Fruit fly (Drosophila melanogaster): ENCODE results near the gene CG15812.

The CG15812 gene

dm6 chr3L:3197464-3197863 lies 37.7 kb downstream of the CG15812 start, which contains the start of gene CG14966:
Gene CG14966 (minus strand): TSS chr3L:3197631.
- TF ChIP-seq CG11617 (GFP tag; optimal IDR thresholded peaks at IDR 0.05): peak; percentile 40
- TF ChIP-seq cic (GFP tag; optimal IDR thresholded peaks at IDR 0.05): peak; percentile 2
- TF ChIP-seq CG7101 (tag; optimal IDR thresholded peaks at IDR 0.05): peak; percentile 50
- no peak for TF ChIP-seq CG14711 (tag; optimal IDR thresholded peaks at IDR 0.05)
- peak; percentile 5 for TF ChIP-seq CG7045 (GFP tag; optimal IDR thresholded peaks at IDR 0.05)
- no peak for TF ChIP-seq Hr96 (GFP tag; optimal IDR thresholded peaks at IDR 0.05)
- peak; percentile 32 for TF ChIP-seq tj (GFP tag; optimal IDR thresholded peaks at IDR 0.05)
- peak; percentile 54 for TF ChIP-seq ovo (GFP tag; optimal IDR thresholded peaks at IDR 0.05)
- TF ChIP-seq Mnt (GFP tag; optimal IDR thresholded peaks at IDR 0.05): peak; percentile 57
- no peak for TF ChIP-seq pad (GFP tag; optimal IDR thresholded peaks at IDR 0.05)
- no peak for TF ChIP-seq Clk (GFP tag; optimal IDR thresholded peaks at IDR 0.05)
- no peak for TF ChIP-seq kay (GFP tag; ENCODE audit: borderline replicate concordance)
- peak; percentile 80 for TF ChIP-seq bab1 (GFP tag; optimal IDR thresholded peaks at IDR 0.05)
- peak; percentile 32 for TF ChIP-seq CG1620 (GFP tag; optimal IDR thresholded peaks at IDR 0.05)
- peak; percentile 23 for TF ChIP-seq toe (GFP tag; optimal IDR thresholded peaks at IDR 0.05)
- peak; percentile 6 for TF ChIP-seq CG33017 (tag; optimal IDR thresholded peaks at IDR 0.05)
- TF ChIP-seq cnc (optimal IDR thresholded peaks at IDR 0.05): no peak
- TF ChIP-seq Crg-1 (GFP tag; optimal IDR thresholded peaks at IDR 0.05): no peak
- no peak for TF ChIP-seq CG12768 (GFP tag; optimal IDR thresholded peaks at IDR 0.05)
- no peak for TF ChIP-seq CG5204 (GFP tag; optimal IDR thresholded peaks at IDR 0.05)

DNA sequence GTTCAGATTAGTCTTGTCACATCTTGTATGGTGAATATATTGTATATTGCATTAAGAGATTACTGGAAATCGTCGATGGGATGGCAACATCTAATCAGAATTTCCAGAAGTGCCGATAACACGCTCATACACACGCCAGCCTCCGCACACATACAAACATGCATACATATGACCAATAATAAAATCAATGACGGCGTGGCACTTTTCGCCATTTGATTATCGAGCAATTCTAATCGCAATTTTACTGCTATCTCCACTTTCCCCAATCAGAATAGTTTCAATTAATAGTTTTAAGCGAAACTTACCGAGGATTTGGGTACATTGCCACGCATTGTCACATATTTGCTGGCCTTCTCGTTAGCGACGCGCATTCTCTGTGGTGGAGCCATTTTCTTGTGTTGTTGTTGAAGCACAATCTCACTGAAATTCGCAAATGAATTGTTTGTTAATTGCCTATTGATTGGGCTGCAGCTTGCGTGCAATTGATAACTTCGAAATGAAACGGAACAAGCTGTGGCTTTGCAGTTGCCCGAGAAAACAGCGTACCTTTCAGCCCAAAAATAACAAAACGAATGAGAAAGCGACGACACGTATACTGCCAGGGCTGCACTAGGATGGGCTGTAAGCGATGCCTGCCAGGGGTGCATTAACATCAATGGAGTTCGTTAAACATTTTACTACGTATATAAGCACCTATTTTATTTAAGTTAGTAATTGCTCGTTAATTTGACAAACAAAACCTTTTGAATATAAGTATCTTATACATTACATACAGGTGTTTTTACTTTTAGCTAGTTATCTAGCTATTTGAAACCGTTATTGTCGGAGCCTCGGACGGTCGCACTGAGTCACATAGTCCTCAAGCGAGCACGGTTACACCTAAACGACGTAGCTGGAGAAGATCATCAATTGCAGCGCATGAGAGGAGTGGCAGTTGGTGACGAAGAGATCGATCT lies 38.9 kb downstream of the CG15812 start, which contains the start of the genes CG32276 and gry:
Gene CG32276, minus strand, starts transcription at position 601 of the 956 bp plus-strand sequence.
Gene gry, plus strand, starts transcription at position 644 of the 956 bp plus-strand sequence.
- TF ChIP-seq Mnt (GFP tag; optimal IDR thresholded peaks at IDR 0.05): peak; percentile 90
- TF ChIP-seq toe (GFP tag; optimal IDR thresholded peaks at IDR 0.05): peak; percentile 93
- peak; percentile 81 for TF ChIP-seq CG14711 (tag; optimal IDR thresholded peaks at IDR 0.05)
- peak; percentile 87 for TF ChIP-seq CG11617 (GFP tag; optimal IDR thresholded peaks at IDR 0.05)
- TF ChIP-seq pad (GFP tag; optimal IDR thresholded peaks at IDR 0.05): peak; percentile 71
- TF ChIP-seq Clk (GFP tag; optimal IDR thresholded peaks at IDR 0.05): peak; percentile 49
- peak; percentile 91 for TF ChIP-seq ovo (GFP tag; optimal IDR thresholded peaks at IDR 0.05)
- TF ChIP-seq tj (GFP tag; optimal IDR thresholded peaks at IDR 0.05): peak; percentile 65
- peak; percentile 88 for TF ChIP-seq CG7101 (tag; optimal IDR thresholded peaks at IDR 0.05)
- TF ChIP-seq cnc (optimal IDR thresholded peaks at IDR 0.05): no peak
- TF ChIP-seq Hr96 (GFP tag; optimal IDR thresholded peaks at IDR 0.05): peak; percentile 87
- peak; percentile 82 for TF ChIP-seq CG7045 (GFP tag; optimal IDR thresholded peaks at IDR 0.05)
- TF ChIP-seq kay (GFP tag; ENCODE audit: borderline replicate concordance): no peak
- TF ChIP-seq CG5204 (GFP tag; optimal IDR thresholded peaks at IDR 0.05): peak; percentile 82
- peak; percentile 82 for TF ChIP-seq CG1620 (GFP tag; optimal IDR thresholded peaks at IDR 0.05)
- TF ChIP-seq CG12768 (GFP tag; optimal IDR thresholded peaks at IDR 0.05): peak; percentile 78
- peak; percentile 62 for TF ChIP-seq CG33017 (tag; optimal IDR thresholded peaks at IDR 0.05)
- peak; percentile 74 for TF ChIP-seq Crg-1 (GFP tag; optimal IDR thresholded peaks at IDR 0.05)
- peak; percentile 91 for TF ChIP-seq bab1 (GFP tag; optimal IDR thresholded peaks at IDR 0.05)
- peak; percentile 58 for TF ChIP-seq cic (GFP tag; optimal IDR thresholded peaks at IDR 0.05)

DNA sequence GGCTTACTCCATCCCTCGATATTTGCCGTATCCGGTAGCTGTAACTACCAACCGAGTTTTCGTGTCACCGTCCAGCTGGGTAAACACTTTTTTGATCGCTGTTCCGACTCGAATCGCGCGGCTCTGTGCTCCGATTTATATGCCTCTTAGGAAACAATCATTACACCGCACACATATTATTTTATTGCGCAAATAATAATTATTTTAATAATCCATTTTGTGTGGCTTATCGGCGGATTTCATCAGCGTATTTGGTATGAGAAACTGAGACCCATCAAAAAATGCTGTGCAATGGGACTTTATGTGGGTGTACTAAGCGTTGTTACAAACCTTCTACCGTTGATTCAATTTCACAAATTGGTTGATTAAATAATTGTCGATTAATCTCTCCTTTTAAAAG lies 43.3 kb downstream of the CG15812 start, which contains the start of gene CG32271:
Gene CG32271, minus strand, starts transcription at position 101 of the 400 bp plus-strand sequence.
- no peak for TF ChIP-seq CG14711 (tag; optimal IDR thresholded peaks at IDR 0.05)
- TF ChIP-seq CG12768 (GFP tag; optimal IDR thresholded peaks at IDR 0.05): no peak
- TF ChIP-seq Crg-1 (GFP tag; optimal IDR thresholded peaks at IDR 0.05): no peak
- no peak for TF ChIP-seq CG11617 (GFP tag; optimal IDR thresholded peaks at IDR 0.05)
- no peak for TF ChIP-seq cnc (optimal IDR thresholded peaks at IDR 0.05)
- TF ChIP-seq ovo (GFP tag; optimal IDR thresholded peaks at IDR 0.05): no peak
- no peak for TF ChIP-seq toe (GFP tag; optimal IDR thresholded peaks at IDR 0.05)
- no peak for TF ChIP-seq tj (GFP tag; optimal IDR thresholded peaks at IDR 0.05)
- no peak for TF ChIP-seq CG7045 (GFP tag; optimal IDR thresholded peaks at IDR 0.05)
- TF ChIP-seq kay (GFP tag; ENCODE audit: borderline replicate concordance): no peak

DNA sequence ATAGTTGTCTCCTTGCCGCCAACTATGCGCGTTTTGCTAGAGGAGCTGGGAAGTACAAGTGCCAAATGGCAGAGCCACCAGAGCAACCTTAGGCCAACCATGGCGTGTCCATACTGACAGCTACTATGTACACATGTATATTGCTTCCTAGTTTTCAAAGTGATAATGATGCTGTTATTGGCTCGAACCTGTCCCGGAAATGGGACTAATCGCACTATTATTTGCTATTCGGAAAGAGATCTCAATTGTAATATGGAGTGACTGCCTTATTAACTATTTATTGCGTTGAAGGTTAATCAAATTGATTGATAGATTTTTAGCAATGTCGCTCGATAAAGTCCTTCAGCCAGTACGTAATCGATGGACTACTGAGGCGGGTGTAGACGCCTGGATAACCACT lies 44.6 kb downstream of the CG15812 start, which contains the start of gene CG33159:
Gene CG33159, minus strand, starts transcription at position 101 of the 400 bp plus-strand sequence.
- TF ChIP-seq pad (GFP tag; optimal IDR thresholded peaks at IDR 0.05) (no peak), ovo (GFP tag; optimal IDR thresholded peaks at IDR 0.05) (no peak), CG33017 (tag; optimal IDR thresholded peaks at IDR 0.05) (no peak), CG12768 (GFP tag; optimal IDR thresholded peaks at IDR 0.05) (no peak), CG11617 (GFP tag; optimal IDR thresholded peaks at IDR 0.05) (no peak), bab1 (GFP tag; optimal IDR thresholded peaks at IDR 0.05) (no peak), cic (GFP tag; optimal IDR thresholded peaks at IDR 0.05) (no peak), kay (GFP tag; ENCODE audit: borderline replicate concordance) (no peak), CG1620 (GFP tag; optimal IDR thresholded peaks at IDR 0.05) (no peak), Mnt (GFP tag; optimal IDR thresholded peaks at IDR 0.05) (no peak), Clk (GFP tag; optimal IDR thresholded peaks at IDR 0.05) (no peak), cnc (optimal IDR thresholded peaks at IDR 0.05) (no peak), CG5204 (GFP tag; optimal IDR thresholded peaks at IDR 0.05) (no peak), Crg-1 (GFP tag; optimal IDR thresholded peaks at IDR 0.05) (no peak), Hr96 (GFP tag; optimal IDR thresholded peaks at IDR 0.05) (no peak), toe (GFP tag; optimal IDR thresholded peaks at IDR 0.05) (no peak), CG7045 (GFP tag; optimal IDR thresholded peaks at IDR 0.05) (no peak), CG14711 (tag; optimal IDR thresholded peaks at IDR 0.05) (no peak)

- TF ChIP-seq pad (GFP tag; optimal IDR thresholded peaks at IDR 0.05) (no peak), CG33017 (tag; optimal IDR thresholded peaks at IDR 0.05) (no peak)
Measured at dm6 chr3L:3205349-3205748, 45.6 kb downstream of the CG15812 start, which contains the start of gene CG32277. Gene CG32277 (minus strand): TSS chr3L:3205449.
